Worm (Caenorhabditis elegans): ENCODE results near the gene ins-11.

The ins-11 gene

ce11 chrII:5585788-5586187, 29.3 kb downstream of the ins-11 start, which contains the start of gene lys-8:
Gene lys-8 (plus strand): TSS chrII:5586178.
- TF ChIP-seq jun-1 (tag; optimal IDR thresholded peaks at IDR 0.05) (peak; percentile 52), pqm-1 (tag; optimal IDR thresholded peaks at IDR 0.05) (peak; percentile 97), zag-1 (tag; optimal IDR thresholded peaks at IDR 0.05) (no peak), pha-4 (tag; optimal IDR thresholded peaks at IDR 0.05) (peak; percentile 65), snpc-4 (tag; optimal IDR thresholded peaks at IDR 0.05) (peak; percentile 13), elt-2 (tag; optimal IDR thresholded peaks at IDR 0.05) (peak; percentile 100), nhr-76 (tag; optimal IDR thresholded peaks at IDR 0.05) (no peak)

- TF ChIP-seq lin-39 (tag; optimal IDR thresholded peaks at IDR 0.05) (no peak), fos-1 (tag; optimal IDR thresholded peaks at IDR 0.05) (no peak), mdl-1 (tag; optimal IDR thresholded peaks at IDR 0.05) (no peak), elt-2 (tag; optimal IDR thresholded peaks at IDR 0.05) (no peak), fkh-10 (GFP tag; optimal IDR thresholded peaks at IDR 0.05) (no peak), ZK546.5 (tag; optimal IDR thresholded peaks at IDR 0.05) (no peak), jun-1 (tag; optimal IDR thresholded peaks at IDR 0.05) (no peak), egl-5 (tag; optimal IDR thresholded peaks at IDR 0.05) (no peak), nhr-28 (tag; optimal IDR thresholded peaks at IDR 0.05) (no peak), zag-1 (tag; optimal IDR thresholded peaks at IDR 0.05) (no peak), lin-15B (tag; optimal IDR thresholded peaks at IDR 0.05) (no peak), ceh-9 (tag; optimal IDR thresholded peaks at IDR 0.05) (no peak), R02D3.7 (tag; optimal IDR thresholded peaks at IDR 0.05) (no peak), lsy-12 (tag; optimal IDR thresholded peaks at IDR 0.05) (no peak), aly-2 (tag; optimal IDR thresholded peaks at IDR 0.05) (no peak), tbx-2 (tag; optimal IDR thresholded peaks at IDR 0.05) (no peak)
These were observed 31.3 kb downstream of the ins-11 start for ce11 chrII:5587794-5588193.

ce11 chrII:5589690-5590089, 33.2 kb downstream of the ins-11 start, which contains the start of gene C17G10.13:
Gene C17G10.13 (minus strand): TSS chrII:5589790.
- TF ChIP-seq fos-1 (tag; optimal IDR thresholded peaks at IDR 0.05): no peak
- TF ChIP-seq egl-5 (tag; optimal IDR thresholded peaks at IDR 0.05): no peak
- no peak for TF ChIP-seq ceh-9 (tag; optimal IDR thresholded peaks at IDR 0.05)
- TF ChIP-seq elt-2 (tag; optimal IDR thresholded peaks at IDR 0.05): peak; percentile 5
- no peak for TF ChIP-seq fkh-10 (GFP tag; optimal IDR thresholded peaks at IDR 0.05)
- no peak for TF ChIP-seq tbx-2 (tag; optimal IDR thresholded peaks at IDR 0.05)
- no peak for TF ChIP-seq elt-3 (tag; optimal IDR thresholded peaks at IDR 0.05)

- TF ChIP-seq nhr-67 (tag; optimal IDR thresholded peaks at IDR 0.05): no peak
- no peak for TF ChIP-seq nhr-28 (tag; optimal IDR thresholded peaks at IDR 0.05)
- no peak for TF ChIP-seq fos-1 (tag; optimal IDR thresholded peaks at IDR 0.05)
- TF ChIP-seq jun-1 (tag; optimal IDR thresholded peaks at IDR 0.05): no peak
- no peak for TF ChIP-seq eor-1 (tag; optimal IDR thresholded peaks at IDR 0.05)
- no peak for TF ChIP-seq nhr-11 (tag; optimal IDR thresholded peaks at IDR 0.05)
- no peak for TF ChIP-seq nhr-12 (tag; optimal IDR thresholded peaks at IDR 0.05)
- TF ChIP-seq snpc-4 (tag; optimal IDR thresholded peaks at IDR 0.05): no peak
- TF ChIP-seq ama-1 (optimal IDR thresholded peaks at IDR 0.05): no peak
- TF ChIP-seq zag-1 (tag; optimal IDR thresholded peaks at IDR 0.05): no peak
- TF ChIP-seq pqm-1 (tag; optimal IDR thresholded peaks at IDR 0.05): no peak
- TF ChIP-seq lin-39 (tag; optimal IDR thresholded peaks at IDR 0.05): no peak
- TF ChIP-seq R02D3.7 (tag; optimal IDR thresholded peaks at IDR 0.05): no peak
- TF ChIP-seq daf-12 (tag; optimal IDR thresholded peaks at IDR 0.05): no peak
- TF ChIP-seq mml-1 (tag; optimal IDR thresholded peaks at IDR 0.05): no peak
These were observed 35.0 kb downstream of the ins-11 start for ce11 chrII:5591558-5591957.

ce11 chrII:5592857-5593256, 36.3 kb downstream of the ins-11 start:
- TF ChIP-seq eor-1 (tag; optimal IDR thresholded peaks at IDR 0.05): no peak
- TF ChIP-seq tbx-2 (tag; optimal IDR thresholded peaks at IDR 0.05): no peak
- TF ChIP-seq ceh-9 (tag; optimal IDR thresholded peaks at IDR 0.05): no peak
- no peak for TF ChIP-seq ceh-28 (tag; optimal IDR thresholded peaks at IDR 0.05)
- peak; percentile 66 for TF ChIP-seq elt-1 (tag; optimal IDR thresholded peaks at IDR 0.05)

- TF ChIP-seq lin-39 (tag; optimal IDR thresholded peaks at IDR 0.05) (peak; percentile 76), eor-1 (tag; optimal IDR thresholded peaks at IDR 0.05) (no peak), nhr-67 (tag; optimal IDR thresholded peaks at IDR 0.05) (no peak), ztf-11 (tag; optimal IDR thresholded peaks at IDR 0.05) (no peak), fos-1 (tag; optimal IDR thresholded peaks at IDR 0.05) (no peak), nhr-76 (tag; optimal IDR thresholded peaks at IDR 0.05) (no peak), unc-39 (tag; optimal IDR thresholded peaks at IDR 0.05) (no peak), nhr-12 (tag; optimal IDR thresholded peaks at IDR 0.05) (no peak), daf-12 (tag; optimal IDR thresholded peaks at IDR 0.05) (no peak), ama-1 (optimal IDR thresholded peaks at IDR 0.05) (no peak), tbx-2 (tag; optimal IDR thresholded peaks at IDR 0.05) (no peak), ZK546.5 (tag; optimal IDR thresholded peaks at IDR 0.05) (no peak), pqm-1 (tag; optimal IDR thresholded peaks at IDR 0.05) (no peak), elt-1 (tag; optimal IDR thresholded peaks at IDR 0.05) (peak; percentile 53), elt-3 (tag; optimal IDR thresholded peaks at IDR 0.05) (no peak), R02D3.7 (tag; optimal IDR thresholded peaks at IDR 0.05) (no peak), jun-1 (tag; optimal IDR thresholded peaks at IDR 0.05) (peak; percentile 66), lsy-12 (tag; optimal IDR thresholded peaks at IDR 0.05) (no peak), hmg-11 (tag; optimal IDR thresholded peaks at IDR 0.05) (peak; percentile 54), ceh-82 (tag; optimal IDR thresholded peaks at IDR 0.05) (no peak), pha-4 (tag; optimal IDR thresholded peaks at IDR 0.05) (peak; percentile 78), ceh-28 (tag; optimal IDR thresholded peaks at IDR 0.05) (peak; percentile 43), skn-1 (tag; optimal IDR thresholded peaks at IDR 0.05) (no peak), ztf-4 (tag; optimal IDR thresholded peaks at IDR 0.05) (no peak), aly-2 (tag; optimal IDR thresholded peaks at IDR 0.05) (no peak), egl-27 (tag; optimal IDR thresholded peaks at IDR 0.05) (no peak), elt-2 (tag; optimal IDR thresholded peaks at IDR 0.05) (peak; percentile 73), mdl-1 (tag; optimal IDR thresholded peaks at IDR 0.05) (no peak), ceh-9 (tag; optimal IDR thresholded peaks at IDR 0.05) (no peak), nhr-11 (tag; optimal IDR thresholded peaks at IDR 0.05) (no peak)
These were observed 36.9 kb downstream of the ins-11 start, which contains the start of gene cdc-14 for ce11 chrII:5593377-5593932. Gene cdc-14 (minus strand): TSS chrII:5593427.
